Fruit fly (Drosophila melanogaster) whole organism, wandering third instar larva: ENCODE data around the gene Stip1.
A peak's percentile ranks its signal among the peaks of the same experiment; 100 is the strongest.

Experiments used
- Abd-B ChIP-seq: fragments of >200 bp; optimal IDR thresholded peaks from 2 replicates; lab custom pipeline; 2017; ENCODE audit warnings: missing biosample characterization, missing genetic modification characterization
- CG32264 ChIP-seq: fragments of 200-800 bp; sonication (Bioruptor generic); optimal IDR thresholded peaks from 2 replicates; lab custom pipeline; 2016; ENCODE audit warnings: missing biosample characterization, missing genetic modification characterization
- CG9705 ChIP-seq: fragments of 200-800 bp; sonication (Bioruptor generic); optimal IDR thresholded peaks from 2 replicates; lab custom pipeline; 2018; ENCODE audit warnings: missing biosample characterization, mild to moderate bottlenecking, missing genetic modification characterization
- CrebA ChIP-seq: fragments of 200-800 bp; sonication (Bioruptor generic); optimal IDR thresholded peaks from 2 replicates; lab custom pipeline; 2016; ENCODE audit warnings: missing biosample characterization, mild to moderate bottlenecking, missing genetic modification characterization, borderline replicate concordance
- Dfd ChIP-seq: fragments of >200 bp; optimal IDR thresholded peaks from 2 replicates; lab custom pipeline; 2017; ENCODE audit warnings: missing biosample characterization, missing genetic modification characterization
- Dif ChIP-seq: fragments of 200-275, 200-300 bp; sonication (Bioruptor generic); optimal IDR thresholded peaks from 2 replicates; lab custom pipeline; 2018; ENCODE audit warnings: missing biosample characterization, missing genetic modification characterization; ENCODE audit not compliant: partially characterized antibody
- GATAd ChIP-seq: sonication (Bioruptor generic); optimal IDR thresholded peaks from 2 replicates; lab custom pipeline; 2016; ENCODE audit warnings: missing biosample characterization, missing genetic modification characterization
- HLH106 ChIP-seq: fragments of 200-800 bp; optimal IDR thresholded peaks from 3 replicates; lab custom pipeline; 2019; ENCODE audit warnings: missing biosample characterization, mild to moderate bottlenecking, missing genetic modification characterization, moderate library complexity
- Hnf4 ChIP-seq: fragments of 200-800 bp; sonication (Bioruptor generic); optimal IDR thresholded peaks from 2 replicates; lab custom pipeline; 2016; ENCODE audit warnings: missing biosample characterization, mild to moderate bottlenecking, missing genetic modification characterization
- Hr78 ChIP-seq: fragments of >200 bp; optimal IDR thresholded peaks from 2 replicates; lab custom pipeline; 2017; ENCODE audit warnings: missing biosample characterization, missing genetic modification characterization
- Hr83 ChIP-seq: fragments of 200-300 bp; sonication (Bioruptor generic); optimal IDR thresholded peaks from 2 replicates; lab custom pipeline; 2016; ENCODE audit warnings: missing biosample characterization, mild to moderate bottlenecking, missing genetic modification characterization, moderate library complexity; ENCODE audit not compliant: poor library complexity, severe bottlenecking
- Jra ChIP-seq: sonication (Bioruptor generic); optimal IDR thresholded peaks from 2 replicates; lab custom pipeline; 2016; ENCODE audit warnings: missing biosample characterization, missing genetic modification characterization
- Mio ChIP-seq: sonication (Bioruptor generic); optimal IDR thresholded peaks from 2 replicates; lab custom pipeline; 2016; ENCODE audit warnings: missing biosample characterization, missing genetic modification characterization
- Myc ChIP-seq: fragments of >200 bp; optimal IDR thresholded peaks from 2 replicates; lab custom pipeline; 2017
- N ChIP-seq: fragments of >200 bp; optimal IDR thresholded peaks from 2 replicates; lab custom pipeline; 2018; ENCODE audit warnings: missing biosample characterization, missing external identifiers, missing genetic modification characterization
- OdsH ChIP-seq: fragments of 200-800 bp; sonication (Bioruptor generic); optimal IDR thresholded peaks from 2 replicates; lab custom pipeline; 2016; ENCODE audit warnings: missing biosample characterization, mild to moderate bottlenecking, missing genetic modification characterization
- Rel ChIP-seq, 2 experiments: fragments of 200-800 bp; sonication (Bioruptor generic) in 1 of 2; optimal IDR thresholded peaks; 2 replicates in 1 of 2; 3 replicates in 1 of 2; lab custom pipeline; 2016 to 2019; ENCODE audit warnings: mild to moderate bottlenecking in 2 of 2, missing biosample characterization in 2 of 2, missing genetic modification characterization in 2 of 2, moderate library complexity in 1 of 2
- Sp1 ChIP-seq: fragments of 200-800 bp; sonication (Bioruptor generic); optimal IDR thresholded peaks from 3 replicates; lab custom pipeline; 2019; ENCODE audit warnings: missing biosample characterization, mild to moderate bottlenecking, missing genetic modification characterization, moderate library complexity
- Vsx2 ChIP-seq: fragments of 200-300, 225-300 bp; sonication (Bioruptor generic); optimal IDR thresholded peaks from 2 replicates; lab custom pipeline; 2018; ENCODE audit warnings: missing biosample characterization, missing genetic modification characterization; ENCODE audit not compliant: partially characterized antibody
- br ChIP-seq: fragments of 200-800 bp; sonication (Bioruptor generic); optimal IDR thresholded peaks from 2 replicates; lab custom pipeline; 2016; ENCODE audit warnings: missing biosample characterization, missing genetic modification characterization
- brk ChIP-seq: fragments of 200-800 bp; sonication (Bioruptor generic); optimal IDR thresholded peaks from 2 replicates; lab custom pipeline; 2016; ENCODE audit warnings: missing biosample characterization, mild to moderate bottlenecking, missing genetic modification characterization
- dl ChIP-seq, 2 experiments: fragments of 175-275, 200-275 bp in 1 of 2; fragments of 200-275 bp in 1 of 2; sonication (Bioruptor generic); optimal IDR thresholded peaks; lab custom pipeline; 2018; ENCODE audit warnings: mild to moderate bottlenecking in 2 of 2, missing biosample characterization in 2 of 2, missing genetic modification characterization in 2 of 2, moderate library complexity in 2 of 2; ENCODE audit not compliant: partially characterized antibody in 2 of 2, insufficient read depth in 1 of 2
- dmrt93B ChIP-seq: fragments of 200-800 bp; sonication (Bioruptor generic); optimal IDR thresholded peaks from 2 replicates; lab custom pipeline; 2018; ENCODE audit warnings: missing biosample characterization, mild to moderate bottlenecking, missing genetic modification characterization
- dsf ChIP-seq: sonication (Bioruptor generic); optimal IDR thresholded peaks from 2 replicates; lab custom pipeline; 2016; ENCODE audit warnings: missing biosample characterization, missing genetic modification characterization, borderline replicate concordance
- ey ChIP-seq: fragments of 200-800 bp; sonication (Bioruptor generic); optimal IDR thresholded peaks from 2 replicates; lab custom pipeline; 2016; ENCODE audit warnings: missing biosample characterization, missing genetic modification characterization
- foxo ChIP-seq, 2 experiments: fragments of 200-800 bp; sonication (Bioruptor generic); optimal IDR thresholded peaks; 2 replicates in 1 of 2; 3 replicates in 1 of 2; lab custom pipeline; 2016 to 2017; ENCODE audit warnings: missing biosample characterization in 2 of 2, missing genetic modification characterization in 2 of 2
- fru ChIP-seq: fragments of 200-800 bp; sonication (Bioruptor generic); optimal IDR thresholded peaks from 3 replicates; lab custom pipeline; 2016; ENCODE audit warnings: missing biosample characterization, mild to moderate bottlenecking, missing genetic modification characterization
- h ChIP-seq: fragments of 200-800 bp; sonication (Bioruptor generic); optimal IDR thresholded peaks from 3 replicates; lab custom pipeline; 2016; ENCODE audit warnings: missing biosample characterization, mild to moderate bottlenecking, missing genetic modification characterization
- jim ChIP-seq: fragments of 175-275, 200-325 bp; sonication (Bioruptor generic); optimal IDR thresholded peaks from 2 replicates; lab custom pipeline; 2016; ENCODE audit warnings: missing biosample characterization, mild to moderate bottlenecking, missing genetic modification characterization
- lola ChIP-seq: fragments of >200 bp; optimal IDR thresholded peaks from 2 replicates; lab custom pipeline; 2017; ENCODE audit warnings: missing biosample characterization, missing genetic modification characterization
- pan ChIP-seq: fragments of >200 bp; optimal IDR thresholded peaks from 2 replicates; lab custom pipeline; 2017
- psq ChIP-seq: fragments of 200-800 bp; sonication (Bioruptor generic); optimal IDR thresholded peaks from 3 replicates; lab custom pipeline; 2017; ENCODE audit warnings: missing biosample characterization, mild to moderate bottlenecking, missing genetic modification characterization, moderate library complexity
- rgr ChIP-seq: fragments of 200-800 bp; sonication (Bioruptor generic); optimal IDR thresholded peaks from 3 replicates; lab custom pipeline; 2016; ENCODE audit warnings: missing biosample characterization, mild to moderate bottlenecking, missing genetic modification characterization
- sage ChIP-seq: fragments of 200-800 bp; sonication (Bioruptor generic); optimal IDR thresholded peaks from 2 replicates; lab custom pipeline; 2016; ENCODE audit warnings: missing biosample characterization, mild to moderate bottlenecking, missing genetic modification characterization
- sv ChIP-seq: fragments of 200-800 bp; sonication (Bioruptor generic); optimal IDR thresholded peaks from 3 replicates; lab custom pipeline; 2016; ENCODE audit warnings: missing biosample characterization, missing genetic modification characterization
- tai ChIP-seq: sonication (Bioruptor generic); optimal IDR thresholded peaks from 2 replicates; lab custom pipeline; 2016; ENCODE audit warnings: missing biosample characterization, missing genetic modification characterization
- usp ChIP-seq: fragments of >200 bp; optimal IDR thresholded peaks from 2 replicates; lab custom pipeline; 2017; ENCODE audit warnings: missing biosample characterization, missing genetic modification characterization
- woc ChIP-seq: sonication (Bioruptor generic); optimal IDR thresholded peaks from 2 replicates; lab custom pipeline; 2016; ENCODE audit warnings: missing biosample characterization, mild to moderate bottlenecking, missing genetic modification characterization

The Stip1 gene

dm6 chr2L:286421-286820 lies 8.5 kb upstream of the Stip1 start:
- TF ChIP-seq Rel (GFP tag; optimal IDR thresholded peaks at IDR 0.05; lab: Kevin White, UChicago) (peak; percentile 52), Rel (tag; optimal IDR thresholded peaks at IDR 0.05; lab: Kevin White, UChicago) (peak; percentile 74), Dif (GFP tag; lab: Kevin White, UChicago) (no peak), brk (GFP tag; lab: Kevin White, UChicago) (no peak), fru (peak; percentile 90), foxo (GFP tag; optimal IDR thresholded peaks at IDR 0.05; lab: Kevin White, UChicago) (peak; percentile 70 to 96), OdsH (GFP tag; lab: Kevin White, UChicago) (peak; percentile 91), jim (GFP tag; lab: Kevin White, UChicago) (peak; percentile 13), Vsx2 (GFP tag; lab: Kevin White, UChicago) (no peak), br (GFP tag; lab: Kevin White, UChicago) (peak; percentile 92), Sp1 (GFP tag; lab: Kevin White, UChicago) (peak; percentile 83), tai (GFP tag; lab: Kevin White, UChicago) (no peak), Myc (no peak), Mio (peak; percentile 66), Hnf4 (GFP tag; lab: Kevin White, UChicago) (peak; percentile 98), sage (peak; percentile 69), dsf (GFP tag; lab: Kevin White, UChicago) (peak; percentile 16), rgr (GFP tag; lab: Kevin White, UChicago) (peak; percentile 97), Hr78 (GFP tag; lab: Kevin White, UChicago) (no peak), Dfd (no peak), CrebA (no peak), h (GFP tag; lab: Kevin White, UChicago) (peak; percentile 95), usp (no peak), N (GFP tag; lab: Kevin White, UChicago) (no peak), ey (peak; percentile 90), pan (lab: Kevin White, UChicago) (no peak), CG9705 (GFP tag; lab: Kevin White, UChicago) (peak; percentile 58), lola (no peak), Hr83 (peak; percentile 98), Abd-B (no peak), Jra (peak; percentile 81), CG32264 (GFP tag; lab: Kevin White, UChicago) (peak; percentile 63), psq (GFP tag; lab: Kevin White, UChicago) (peak; percentile 93), GATAd (GFP tag; lab: Kevin White, UChicago) (no peak), HLH106 (peak; percentile 79), sv (GFP tag; lab: Kevin White, UChicago) (peak; percentile 36), dl (GFP tag; optimal IDR thresholded peaks at IDR 0.05; lab: Kevin White, UChicago; ENCODE audit: insufficient read depth in 1 of 2, partially characterized antibody in 2 of 2) (no peak), dmrt93B (GFP tag; lab: Kevin White, UChicago) (peak; percentile 55), woc (GFP tag; lab: Kevin White, UChicago) (peak; percentile 84)

- no peak for TF ChIP-seq GATAd (GFP tag; lab: Kevin White, UChicago)
- TF ChIP-seq usp: no peak
- no peak for TF ChIP-seq woc (GFP tag; lab: Kevin White, UChicago)
Observed at dm6 chr2L:289044-289443, 5.9 kb upstream of the Stip1 start, which contains the start of gene Amnionless. Gene Amnionless (minus strand): TSS chr2L:289144.

dm6 chr2L:290373-290772 lies 4.5 kb upstream of the Stip1 start:
- TF ChIP-seq br (GFP tag; lab: Kevin White, UChicago): no peak
- no peak for TF ChIP-seq dl (GFP tag; optimal IDR thresholded peaks at IDR 0.05; lab: Kevin White, UChicago; ENCODE audit: insufficient read depth in 1 of 2, partially characterized antibody in 2 of 2)
- no peak for TF ChIP-seq pan (lab: Kevin White, UChicago)
